Fruit fly (Drosophila melanogaster) whole organism, embryonic: Measurements from ENCODE around the gene Cpr62Bc.
A peak's percentile ranks its signal among the peaks of the same experiment; 100 is the strongest.

Source experiments
- Atf-2 ChIP-seq: fragments of 200-800 bp; sonication (Bioruptor generic); optimal IDR thresholded peaks from 2 replicates; lab custom pipeline; 2016; ENCODE audit warnings: missing biosample characterization, missing genetic modification characterization
- Awh ChIP-seq: fragments of 200-800 bp; sonication (Bioruptor generic); IDR thresholded peaks from 2 replicates; pipeline ENCODE4, ENCODE4 v1.3.6; 2022; ENCODE audit warnings: missing biosample characterization, missing genetic modification characterization
- B-H2 ChIP-seq: fragments of 200-800 bp; sonication (Bioruptor generic); optimal IDR thresholded peaks from 2 replicates; lab custom pipeline; 2018; ENCODE audit warnings: missing biosample characterization, mild to moderate bottlenecking, missing genetic modification characterization
- CG10274 ChIP-seq: fragments of 200-800 bp; sonication (Bioruptor generic); optimal IDR thresholded peaks from 3 replicates; lab custom pipeline; 2017; ENCODE audit warnings: missing biosample characterization, mild to moderate bottlenecking, missing genetic modification characterization
- CG11247 ChIP-seq: fragments of 200-800 bp; sonication (Bioruptor generic); IDR thresholded peaks from 2 replicates; pipeline ENCODE4 v1.3.6; 2022; ENCODE audit warnings: missing biosample characterization, missing genetic modification characterization
- CG11695 ChIP-seq: fragments of 200-800 bp; sonication (Bioruptor generic); IDR thresholded peaks from 3 replicates; pipeline ENCODE4 v1.3.6; 2022; ENCODE audit warnings: missing biosample characterization, missing genetic modification characterization
- CG12219 ChIP-seq: fragments of 200-800 bp; sonication (Bioruptor generic); optimal IDR thresholded peaks from 3 replicates; lab custom pipeline; 2018; ENCODE audit warnings: missing biosample characterization, mild to moderate bottlenecking, missing genetic modification characterization
- CG12659 ChIP-seq: fragments of 200-800 bp; sonication (Bioruptor generic); optimal IDR thresholded peaks from 3 replicates; lab custom pipeline; 2017; ENCODE audit warnings: mild to moderate bottlenecking, missing biosample characterization, missing genetic modification reagents, missing genetic modification characterization
- CG14014 ChIP-seq: fragments of 200-800 bp; sonication (Bioruptor generic); IDR thresholded peaks from 2 replicates; pipeline ENCODE4 v1.3.6; 2022; ENCODE audit warnings: missing biosample characterization, missing genetic modification characterization
- CG15269 ChIP-seq: fragments of 200-800 bp; sonication (Bioruptor generic); optimal IDR thresholded peaks from 2 replicates; lab custom pipeline; 2018; ENCODE audit warnings: missing biosample characterization, mild to moderate bottlenecking, missing genetic modification characterization, moderate library complexity
- CG16815 ChIP-seq: fragments of 200-800 bp; sonication (Bioruptor generic); optimal IDR thresholded peaks from 3 replicates; lab custom pipeline; 2017; ENCODE audit warnings: missing biosample characterization, mild to moderate bottlenecking, missing genetic modification characterization
- CG17186 ChIP-seq: fragments of 200-800 bp; sonication (Bioruptor generic); optimal IDR thresholded peaks from 3 replicates; lab custom pipeline; 2017; ENCODE audit warnings: missing biosample characterization, missing genetic modification reagents, missing genetic modification characterization
- CG17802 ChIP-seq: fragments of 200-800 bp; sonication (Bioruptor generic); optimal IDR thresholded peaks from 2 replicates; lab custom pipeline; 2018; ENCODE audit warnings: missing biosample characterization, mild to moderate bottlenecking, missing genetic modification characterization, moderate library complexity
- CG17912 ChIP-seq: fragments of 200-800 bp; sonication (Bioruptor generic); optimal IDR thresholded peaks from 2 replicates; lab custom pipeline; 2018; ENCODE audit warnings: missing biosample characterization, mild to moderate bottlenecking, missing genetic modification characterization
- CG18011 ChIP-seq: fragments of 200-800 bp; sonication (Bioruptor generic); optimal IDR thresholded peaks from 2 replicates; lab custom pipeline; 2017; ENCODE audit warnings: missing biosample characterization, missing genetic modification characterization, mild to moderate bottlenecking, moderate library complexity, missing genotype
- CG2116 ChIP-seq: fragments of 200-800 bp; sonication (Bioruptor generic); optimal IDR thresholded peaks from 3 replicates; lab custom pipeline; 2018; ENCODE audit warnings: missing biosample characterization, mild to moderate bottlenecking, missing genetic modification characterization
- CG31388 ChIP-seq: fragments of 200-800 bp; sonication (Bioruptor generic); optimal IDR thresholded peaks from 2 replicates; lab custom pipeline; 2016; ENCODE audit warnings: missing biosample characterization, missing genetic modification characterization
- CG3838 ChIP-seq: fragments of 200-800 bp; sonication (Bioruptor generic); optimal IDR thresholded peaks from 3 replicates; lab custom pipeline; 2016; ENCODE audit warnings: missing biosample characterization, missing genetic modification characterization
- CG42726 ChIP-seq: fragments of 200-800 bp; sonication (Bioruptor generic); IDR thresholded peaks from 2 replicates; pipeline ENCODE4 v1.3.6; 2022; ENCODE audit warnings: missing biosample characterization, missing genetic modification characterization; ENCODE audit not compliant: partially characterized antibody
- CG4282 ChIP-seq: fragments of 200-800 bp; sonication (Bioruptor generic); optimal IDR thresholded peaks from 2 replicates; lab custom pipeline; 2016; ENCODE audit warnings: missing biosample characterization, missing genetic modification characterization
- CG4707 ChIP-seq: fragments of 200-800 bp; sonication (Bioruptor generic); optimal IDR thresholded peaks from 2 replicates; lab custom pipeline; 2018; ENCODE audit warnings: missing biosample characterization, mild to moderate bottlenecking, missing genetic modification characterization, moderate library complexity
- CG6175 ChIP-seq: fragments of 200-800 bp; sonication (Bioruptor generic); IDR thresholded peaks from 3 replicates; pipeline ENCODE4 v1.3.6; 2022; ENCODE audit warnings: missing biosample characterization, missing genetic modification characterization
- CG8765 ChIP-seq: fragments of 200-800 bp; sonication (Bioruptor generic); IDR thresholded peaks from 2 replicates; pipeline ENCODE4 v1.3.6; 2022; ENCODE audit warnings: missing biosample characterization, missing genetic modification characterization
- CG8944 ChIP-seq: fragments of 200-800 bp; sonication (Bioruptor generic); optimal IDR thresholded peaks from 3 replicates; lab custom pipeline; 2016; ENCODE audit warnings: missing biosample characterization, missing genetic modification characterization
- CkIIα-i1 ChIP-seq: fragments of 200-800 bp; sonication (Bioruptor generic); IDR thresholded peaks from 2 replicates; pipeline ENCODE4 v1.3.6; 2022; ENCODE audit warnings: missing biosample characterization, missing genetic modification characterization
- D19A ChIP-seq: fragments of 200-800 bp; optimal IDR thresholded peaks from 3 replicates; lab custom pipeline; 2019; ENCODE audit warnings: missing biosample characterization, mild to moderate bottlenecking, missing genetic modification characterization, moderate library complexity
- Elba2 ChIP-seq: fragments of 200-800 bp; sonication (Bioruptor generic); optimal IDR thresholded peaks from 3 replicates; lab custom pipeline; 2016; ENCODE audit warnings: missing biosample characterization, missing genetic modification characterization
- Ets65A ChIP-seq: fragments of 200-800 bp; sonication (Bioruptor generic); peaks from one replicate; lab custom pipeline; 2016; ENCODE audit warnings: missing biosample characterization, missing genetic modification characterization
- Hmx ChIP-seq: fragments of 200-800 bp; sonication (Bioruptor generic); optimal IDR thresholded peaks from 2 replicates; lab custom pipeline; 2016; ENCODE audit warnings: missing biosample characterization, missing genetic modification characterization
- Hr3 ChIP-seq: fragments of 200-800 bp; sonication (Bioruptor generic); optimal IDR thresholded peaks from 3 replicates; lab custom pipeline; 2016; ENCODE audit warnings: missing biosample characterization, missing genetic modification characterization
- Sry-β ChIP-seq: fragments of 200-800 bp; sonication (Bioruptor generic); optimal IDR thresholded peaks from 2 replicates; lab custom pipeline; 2018; ENCODE audit warnings: missing biosample characterization, mild to moderate bottlenecking, missing genetic modification characterization, moderate library complexity
- Xbp1 ChIP-seq: fragments of 200-800 bp; sonication (Bioruptor generic); optimal IDR thresholded peaks from 3 replicates; lab custom pipeline; 2016; ENCODE audit warnings: missing biosample characterization, mild to moderate bottlenecking, missing genetic modification characterization
- ab ChIP-seq: fragments of 200-800 bp; sonication (Bioruptor generic); optimal IDR thresholded peaks from 2 replicates; lab custom pipeline; 2016; ENCODE audit warnings: missing biosample characterization, missing genetic modification characterization
- az2 ChIP-seq: fragments of 200-800 bp; sonication (Bioruptor generic); optimal IDR thresholded peaks from 3 replicates; lab custom pipeline; 2016; ENCODE audit warnings: missing biosample characterization, missing genetic modification characterization
- cato ChIP-seq: fragments of 200-800 bp; sonication (Bioruptor generic); optimal IDR thresholded peaks from 2 replicates; lab custom pipeline; 2016; ENCODE audit warnings: missing biosample characterization, missing genetic modification characterization, borderline replicate concordance
- dati ChIP-seq: fragments of 200-800 bp; sonication (Bioruptor generic); IDR thresholded peaks from 2 replicates; pipeline ENCODE4 v1.3.6; 2022; ENCODE audit warnings: missing biosample characterization, missing genetic modification characterization
- esg ChIP-seq: fragments of 200-800 bp; sonication (Bioruptor generic); conservative IDR thresholded peaks from 2 replicates; pipeline ENCODE4 v1.3.6; 2022; ENCODE audit warnings: missing biosample characterization, missing genetic modification characterization
- exex ChIP-seq: fragments of 200-800 bp; sonication (Bioruptor generic); optimal IDR thresholded peaks from 4 replicates; lab custom pipeline; 2018; ENCODE audit warnings: missing biosample characterization, mild to moderate bottlenecking, missing genetic modification characterization, moderate library complexity
- grau ChIP-seq: fragments of 200-800 bp; optimal IDR thresholded peaks from 3 replicates; lab custom pipeline; 2019; ENCODE audit warnings: missing biosample characterization, mild to moderate bottlenecking, missing genetic modification characterization, moderate library complexity
- ind ChIP-seq: fragments of 200-800 bp; sonication (Bioruptor generic); optimal IDR thresholded peaks from 3 replicates; lab custom pipeline; 2016; ENCODE audit warnings: missing biosample characterization, missing genetic modification characterization
- nerfin-2 ChIP-seq: fragments of 200-800 bp; sonication (Bioruptor generic); IDR thresholded peaks from 2 replicates; pipeline ENCODE4 v1.3.6; 2022; ENCODE audit warnings: missing biosample characterization, missing genetic modification characterization; ENCODE audit not compliant: partially characterized antibody
- nmo ChIP-seq: fragments of 200-800 bp; sonication (Bioruptor generic); optimal IDR thresholded peaks from 2 replicates; lab custom pipeline; 2018; ENCODE audit warnings: missing biosample characterization, mild to moderate bottlenecking, missing genetic modification characterization, moderate library complexity
- org-1 ChIP-seq: fragments of 200-800 bp; sonication (Bioruptor generic); optimal IDR thresholded peaks from 2 replicates; lab custom pipeline; 2017; ENCODE audit warnings: missing biosample characterization, missing genetic modification characterization
- pfk ChIP-seq: fragments of 200-800 bp; sonication (Bioruptor generic); optimal IDR thresholded peaks from 2 replicates; lab custom pipeline; 2018; ENCODE audit warnings: missing biosample characterization, mild to moderate bottlenecking, missing genetic modification characterization, moderate library complexity
- pita ChIP-seq: fragments of 200-800 bp; sonication (Bioruptor generic); optimal IDR thresholded peaks from 2 replicates; lab custom pipeline; 2017; ENCODE audit warnings: missing biosample characterization, mild to moderate bottlenecking, missing genetic modification characterization
- prd ChIP-seq, 3 experiments: fragments of >200 bp in 2 of 3; fragments of 200-800 bp in 1 of 3; sonication (Bioruptor generic) in 1 of 3; optimal IDR thresholded peaks in 2 of 3; IDR thresholded peaks in 1 of 3; 2 replicates in 2 of 3; 3 replicates in 1 of 3; pipeline versions ENCODE4 v1.3.6 to Lab custom; 2017 to 2022; ENCODE audit warnings: missing biosample characterization in 1 of 3, missing genetic modification characterization in 1 of 3
- sug ChIP-seq: fragments of 200-800 bp; optimal IDR thresholded peaks from 2 replicates; lab custom pipeline; 2019; ENCODE audit warnings: missing biosample characterization, mild to moderate bottlenecking, missing genetic modification characterization, moderate library complexity
- tgo ChIP-seq: fragments of 200-800 bp; sonication (Bioruptor generic); IDR thresholded peaks from 3 replicates; pipeline ENCODE4 v1.3.6; 2022; ENCODE audit warnings: missing biosample characterization, missing genetic modification characterization
- usp ChIP-seq: fragments of >200 bp; optimal IDR thresholded peaks from 2 replicates; lab custom pipeline; 2017; ENCODE audit warnings: missing biosample characterization, missing genetic modification characterization
- vnd ChIP-seq: fragments of 200-800 bp; sonication (Bioruptor generic); IDR thresholded peaks from 3 replicates; pipeline ENCODE4 v1.3.6; 2022; ENCODE audit warnings: missing biosample characterization, missing genetic modification characterization; ENCODE audit not compliant: partially characterized antibody

Gene Cpr62Bc

DNA sequence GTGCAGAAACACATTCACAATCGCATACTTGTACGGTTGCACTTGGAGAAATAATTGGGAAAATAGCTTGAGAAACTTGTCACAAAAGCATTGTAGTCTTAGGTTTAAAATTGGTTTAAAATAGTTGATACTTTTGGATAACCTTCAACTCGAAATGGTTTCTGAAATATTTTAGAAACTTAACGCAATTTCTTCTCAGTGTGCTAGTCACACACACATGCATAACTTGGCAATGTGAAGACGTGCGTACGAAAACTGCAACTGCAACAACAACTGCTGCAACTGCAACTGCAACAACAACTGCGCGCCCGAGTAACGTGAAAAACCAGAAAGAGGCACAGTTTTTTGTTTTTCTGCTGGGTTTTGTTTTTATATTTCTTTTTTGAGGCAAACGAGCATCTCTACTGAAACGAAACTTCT is 44.3 kb upstream of the Cpr62Bc start (continued):
- TF ChIP-seq CG17186 (GFP tag; lab: Kevin White, UChicago) (peak; percentile 49), nerfin-2 (no peak), cato (GFP tag; lab: Kevin White, UChicago) (peak; percentile 61), CG8944 (peak; percentile 74), CG42726 (GFP tag; lab: Robert Waterston, UW) (no peak), Hmx (GFP tag; lab: Kevin White, UChicago) (no peak), Xbp1 (GFP tag; lab: Kevin White, UChicago) (peak; percentile 89), ind (peak; percentile 85), pfk (GFP tag; lab: Kevin White, UChicago) (no peak), CG12219 (GFP tag; lab: Kevin White, UChicago) (peak; percentile 76), CG2116 (GFP tag; lab: Kevin White, UChicago) (peak; percentile 23), Awh (GFP tag; lab: Robert Waterston, UW) (peak; percentile 85), CkIIα-i1 (no peak), esg (peak; percentile 82), CG11695 (GFP tag; lab: Robert Waterston, UW) (peak; percentile 70), B-H2 (no peak), nmo (GFP tag; lab: Kevin White, UChicago) (peak; percentile 89), Sry-β (GFP tag; lab: Kevin White, UChicago) (peak; percentile 1), sug (tag; lab: Kevin White, UChicago) (peak; percentile 9), CG3838 (GFP tag; lab: Kevin White, UChicago) (peak; percentile 57), prd (optimal IDR thresholded peaks at IDR 0.05; lab: Kevin White, UChicago) (no peak), prd (GFP tag; IDR thresholded peaks at IDR 0.05; lab: Robert Waterston, UW) (peak; percentile 97), az2 (peak; percentile 87), vnd (GFP tag; lab: Robert Waterston, UW) (no peak), CG18011 (GFP tag; lab: Kevin White, UChicago) (peak; percentile 26), pita (GFP tag; lab: Kevin White, UChicago) (no peak), CG15269 (tag; lab: Kevin White, UChicago) (peak; percentile 82), CG17912 (GFP tag; lab: Kevin White, UChicago) (peak; percentile 53), org-1 (peak; percentile 72), Hr3 (GFP tag; lab: Kevin White, UChicago) (peak; percentile 80), Ets65A (GFP tag; lab: Kevin White, UChicago) (peak; percentile 98), CG16815 (GFP tag; lab: Kevin White, UChicago) (peak; percentile 79), CG12659 (GFP tag; lab: Kevin White, UChicago) (peak; percentile 66), CG8765 (peak; percentile 91), tgo (GFP tag; lab: Robert Waterston, UW) (peak; percentile 78), CG17802 (peak; percentile 62), CG14014 (GFP tag; lab: Robert Waterston, UW) (peak; percentile 62; the same call in 1 of the 2 replicates), D19A (peak; percentile 83), CG31388 (GFP tag; lab: Kevin White, UChicago) (peak; percentile 71), CG6175 (no peak; the same call in 2 of the 3 replicates), CG11247 (GFP tag; lab: Robert Waterston, UW) (peak; percentile 74), CG4282 (GFP tag; lab: Kevin White, UChicago) (peak; percentile 67), ab (no peak), grau (tag; lab: Kevin White, UChicago) (peak; percentile 74), CG10274 (peak; percentile 50), dati (GFP tag; lab: Robert Waterston, UW) (0 out of 2 replicates have a peak, but pooled peaks have one; percentile 40), Atf-2 (GFP tag; lab: Kevin White, UChicago) (peak; percentile 77), Elba2 (GFP tag; lab: Kevin White, UChicago) (peak; percentile 83), exex (tag; lab: Kevin White, UChicago) (no peak), CG4707 (GFP tag; lab: Kevin White, UChicago) (peak; percentile 72), usp (GFP tag; lab: Kevin White, UChicago) (no peak)
